Worm (Caenorhabditis elegans) whole organism, early embryonic: Measurements from ENCODE around the gene F53C3.3.

Experiments used
- B0310.2 ChIP-seq: sonication (generic microtip); optimal IDR thresholded peaks from 2 replicates; lab custom pipeline; 2016; ENCODE audit warnings: mild to moderate bottlenecking, missing genetic modification characterization, missing compliant biosample characterization
- F13C5.2 ChIP-seq: sonication (generic microtip); optimal IDR thresholded peaks from 2 replicates; lab custom pipeline; 2017; ENCODE audit warnings: mild to moderate bottlenecking, missing genetic modification characterization, inconsistent platforms, missing compliant biosample characterization
- ama-1 ChIP-seq: fragments of 150-350 bp; optimal IDR thresholded peaks from 2 replicates; lab custom pipeline; 2014
- flt-1 ChIP-seq: fragments of 200-800 bp; sonication (Bioruptor generic); IDR thresholded peaks from 2 replicates; pipeline ENCODE4 v1.3.6; 2022; ENCODE audit warnings: missing genetic modification characterization, missing compliant biosample characterization
- pes-1 ChIP-seq: fragments of 200-800 bp; sonication (Bioruptor generic); IDR thresholded peaks from 2 replicates; pipeline ENCODE4 v1.3.6; 2022; ENCODE audit warnings: missing genetic modification reagents, missing genetic modification characterization, missing compliant biosample characterization
- scrt-1 ChIP-seq: fragments of 200-800 bp; sonication (Bioruptor generic); IDR thresholded peaks from 2 replicates; pipeline ENCODE4 v1.3.6; 2022; ENCODE audit warnings: missing genetic modification characterization, missing compliant biosample characterization

DNA sequence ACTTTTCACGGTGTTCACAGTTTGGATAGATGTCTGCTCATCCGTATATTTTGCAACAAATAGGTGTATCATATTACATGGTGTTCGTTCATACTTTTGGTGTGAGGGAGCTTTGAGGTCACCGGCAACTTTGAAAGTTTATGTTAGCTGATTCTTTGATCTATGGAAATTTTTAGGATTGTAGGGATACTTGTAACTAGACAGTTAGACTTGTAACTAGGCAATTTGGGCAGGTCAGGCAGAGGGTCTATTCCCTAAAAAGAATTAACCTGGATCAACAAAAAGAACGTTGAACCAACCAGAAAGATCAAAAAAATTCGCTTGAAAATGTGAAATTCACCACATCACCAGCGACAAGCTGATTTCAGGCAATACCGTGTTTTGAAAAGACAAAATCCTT is 8.7 kb upstream of the F53C3.3 start:
- TF ChIP-seq B0310.2 (tag; lab: Kevin White, UChicago) (no peak), ama-1 (lab: Kevin White, UChicago) (no peak), F13C5.2 (no peak), pes-1 (GFP tag; lab: Robert Waterston, UW) (no peak), flt-1 (GFP tag; lab: Robert Waterston, UW) (no peak), scrt-1 (GFP tag; lab: Robert Waterston, UW) (no peak)
